Worm (Caenorhabditis elegans) whole organism, L2 larva: ENCODE data around the gene srg-69.
A peak's percentile ranks its signal among the peaks of the same experiment; 100 is the strongest.

Source experiments
- F13H6.1 ChIP-seq: sonication (generic microtip); optimal IDR thresholded peaks from 2 replicates; lab custom pipeline; 2016; ENCODE audit warnings: missing genetic modification characterization, missing compliant biosample characterization
- R02D3.7 ChIP-seq: fragments of 150-350 bp; optimal IDR thresholded peaks from 2 replicates; lab custom pipeline; 2014; ENCODE audit warnings: missing biosample characterization, missing genetic modification characterization
- Y55F3AM.14 ChIP-seq: fragments of 200-800 bp; sonication (Bioruptor generic); optimal IDR thresholded peaks from 2 replicates; lab custom pipeline; 2018; ENCODE audit warnings: mild to moderate bottlenecking, missing genetic modification characterization, missing compliant biosample characterization
- alr-1 ChIP-seq: fragments of 150-350 bp; optimal IDR thresholded peaks from 2 replicates; lab custom pipeline; 2014; ENCODE audit warnings: missing biosample characterization, missing genetic modification characterization
- aly-2 ChIP-seq: fragments of 150-350 bp; optimal IDR thresholded peaks from 2 replicates; lab custom pipeline; 2014; ENCODE audit warnings: missing biosample characterization, missing genetic modification characterization
- ama-1 ChIP-seq: fragments of 150-350 bp; optimal IDR thresholded peaks from 2 replicates; lab custom pipeline; 2018; ENCODE audit warnings: inconsistent platforms
- blmp-1 ChIP-seq: sonication (generic microtip); optimal IDR thresholded peaks from 2 replicates; lab custom pipeline; 2017; ENCODE audit warnings: missing genetic modification characterization, mild to moderate bottlenecking, missing compliant biosample characterization, antibody characterized with exemption, moderate library complexity; ENCODE audit not compliant: insufficient read depth
- ceh-16 ChIP-seq: fragments of 150-350 bp; optimal IDR thresholded peaks from 2 replicates; lab custom pipeline; 2014; ENCODE audit warnings: missing biosample characterization, missing genetic modification characterization
- ceh-82 ChIP-seq: fragments of 150-350 bp; optimal IDR thresholded peaks from 2 replicates; lab custom pipeline; 2014; ENCODE audit warnings: missing biosample characterization, missing genetic modification characterization
- crh-2 ChIP-seq: sonication (generic microtip); optimal IDR thresholded peaks from 2 replicates; lab custom pipeline; 2017; ENCODE audit warnings: missing biosample characterization, missing genetic modification characterization
- egl-27 ChIP-seq: sonication (generic microtip); optimal IDR thresholded peaks from 3 replicates; lab custom pipeline; 2017; ENCODE audit warnings: missing biosample characterization, missing genetic modification reagents, missing genetic modification characterization
- elt-1 ChIP-seq: fragments of 150-350 bp; optimal IDR thresholded peaks from 2 replicates; lab custom pipeline; 2014; ENCODE audit warnings: missing biosample characterization, missing genetic modification characterization
- elt-3 ChIP-seq: sonication (generic microtip); optimal IDR thresholded peaks from 2 replicates; lab custom pipeline; 2017; ENCODE audit warnings: missing biosample characterization, missing genetic modification characterization
- fos-1 ChIP-seq: fragments of 150-350 bp; optimal IDR thresholded peaks from 2 replicates; lab custom pipeline; 2014; ENCODE audit warnings: missing biosample characterization, missing genetic modification characterization
- gmeb-1 ChIP-seq: fragments of 150-350 bp; optimal IDR thresholded peaks from 2 replicates; lab custom pipeline; 2014; ENCODE audit warnings: missing biosample characterization, missing genetic modification characterization
- lin-11 ChIP-seq: fragments of 150-350 bp; sonication (generic microtip); optimal IDR thresholded peaks from 2 replicates; lab custom pipeline; 2014; ENCODE audit warnings: missing biosample characterization, missing genetic modification characterization, inconsistent platforms, mixed read lengths
- lin-13 ChIP-seq: fragments of 150-350 bp; optimal IDR thresholded peaks from 2 replicates; lab custom pipeline; 2014; ENCODE audit warnings: missing biosample characterization, missing genetic modification reagents, missing genetic modification characterization
- lin-39 ChIP-seq: fragments of 150-350 bp; optimal IDR thresholded peaks from 2 replicates; lab custom pipeline; 2014; ENCODE audit warnings: missing biosample characterization, missing genetic modification reagents, missing genetic modification characterization
- lsy-2 ChIP-seq, 2 experiments: fragments of 150-350 bp in 1 of 2; sonication (generic microtip) in 1 of 2; optimal IDR thresholded peaks; 2 replicates each; lab custom pipeline; 2014 to 2017; ENCODE audit warnings: missing biosample characterization in 2 of 2, missing genetic modification characterization in 2 of 2
- mab-5 ChIP-seq: fragments of 150-350 bp; optimal IDR thresholded peaks from 2 replicates; lab custom pipeline; 2014; ENCODE audit warnings: missing biosample characterization, missing genetic modification characterization
- mdl-1 ChIP-seq, 2 experiments: fragments of 150-350 bp in 1 of 2; sonication (generic microtip) in 1 of 2; optimal IDR thresholded peaks; 2 replicates each; lab custom pipeline; 2017; ENCODE audit warnings: missing biosample characterization in 2 of 2, missing genetic modification characterization in 2 of 2
- nhr-10 ChIP-seq: sonication (generic microtip); optimal IDR thresholded peaks from 2 replicates; lab custom pipeline; 2017; ENCODE audit warnings: missing biosample characterization, missing genetic modification characterization
- nhr-11 ChIP-seq: fragments of 150-350 bp; optimal IDR thresholded peaks from 2 replicates; lab custom pipeline; 2014; ENCODE audit warnings: missing biosample characterization, missing genetic modification characterization
- nhr-12 ChIP-seq: fragments of 150-350 bp; optimal IDR thresholded peaks from 2 replicates; lab custom pipeline; 2014; ENCODE audit warnings: missing biosample characterization, missing genetic modification characterization
- nhr-129 ChIP-seq: fragments of 150-350 bp; optimal IDR thresholded peaks from 2 replicates; lab custom pipeline; 2014; ENCODE audit warnings: missing biosample characterization, missing genetic modification characterization
- nhr-21 ChIP-seq: fragments of 150-350 bp; optimal IDR thresholded peaks from 2 replicates; lab custom pipeline; 2014; ENCODE audit warnings: missing biosample characterization, missing genetic modification characterization
- nhr-237 ChIP-seq: fragments of 150-350 bp; optimal IDR thresholded peaks from 2 replicates; lab custom pipeline; 2014; ENCODE audit warnings: missing biosample characterization, missing genetic modification characterization
- nhr-25 ChIP-seq: fragments of 150-350 bp; sonication (generic microtip); optimal IDR thresholded peaks from 3 replicates; lab custom pipeline; 2014; ENCODE audit warnings: missing biosample characterization, missing genetic modification characterization
- nhr-6 ChIP-seq: fragments of 150-350 bp; optimal IDR thresholded peaks from 2 replicates; lab custom pipeline; 2014; ENCODE audit warnings: missing biosample characterization, missing genetic modification characterization
- nhr-77 ChIP-seq: fragments of 150-350 bp; optimal IDR thresholded peaks from 2 replicates; lab custom pipeline; 2014; ENCODE audit warnings: missing biosample characterization, missing genetic modification characterization
- peb-1 ChIP-seq: fragments of 150-350 bp; optimal IDR thresholded peaks from 2 replicates; lab custom pipeline; 2014; ENCODE audit warnings: missing biosample characterization, missing genetic modification characterization
- sem-4 ChIP-seq: fragments of 150-350 bp; optimal IDR thresholded peaks from 2 replicates; lab custom pipeline; 2014; ENCODE audit warnings: missing biosample characterization, missing genetic modification reagents, missing genetic modification characterization
- skn-1 ChIP-seq: sonication (generic microtip); optimal IDR thresholded peaks from 2 replicates; lab custom pipeline; 2017; ENCODE audit warnings: missing biosample characterization, missing genetic modification characterization
- sma-3 ChIP-seq: sonication (generic microtip); optimal IDR thresholded peaks from 2 replicates; lab custom pipeline; 2016; ENCODE audit warnings: missing genetic modification reagents, missing genetic modification characterization, missing compliant biosample characterization
- sma-9 ChIP-seq, 2 experiments: fragments of 150-350 bp in 1 of 2; sonication (generic microtip) in 1 of 2; optimal IDR thresholded peaks; 2 replicates each; lab custom pipeline; 2014 to 2016; ENCODE audit warnings: missing genetic modification characterization in 2 of 2, mild to moderate bottlenecking in 1 of 2, missing biosample characterization in 1 of 2, missing compliant biosample characterization in 1 of 2, missing genetic modification reagents in 1 of 2, moderate library complexity in 1 of 2
- snpc-4 ChIP-seq: fragments of 150-350 bp; optimal IDR thresholded peaks from 2 replicates; lab custom pipeline; 2014; ENCODE audit warnings: missing biosample characterization, missing genetic modification characterization
- unc-39 ChIP-seq: fragments of 150-350 bp; optimal IDR thresholded peaks from 2 replicates; lab custom pipeline; 2014; ENCODE audit warnings: missing biosample characterization, missing genetic modification characterization
- unc-55 ChIP-seq: fragments of 150-350 bp; sonication (generic microtip); optimal IDR thresholded peaks from 3 replicates; lab custom pipeline; 2014; ENCODE audit warnings: missing biosample characterization, missing genetic modification reagents, missing genetic modification characterization
- unc-62 ChIP-seq: fragments of 150-350 bp; optimal IDR thresholded peaks from 2 replicates; lab custom pipeline; 2014; ENCODE audit warnings: missing biosample characterization, missing genetic modification reagents, missing genetic modification characterization
- zag-1 ChIP-seq: fragments of 150-350 bp; optimal IDR thresholded peaks from 2 replicates; lab custom pipeline; 2014; ENCODE audit warnings: missing biosample characterization, missing genetic modification characterization
- ztf-1 ChIP-seq: fragments of 200-800 bp; sonication (Bioruptor generic); conservative IDR thresholded peaks from 2 replicates; pipeline ENCODE4 v1.3.6; 2022; ENCODE audit warnings: missing genetic modification characterization, missing compliant biosample characterization
- ztf-11 ChIP-seq: sonication (generic microtip); optimal IDR thresholded peaks from 2 replicates; lab custom pipeline; 2017; ENCODE audit warnings: missing biosample characterization, missing genetic modification characterization
- ztf-4 ChIP-seq: fragments of 150-350 bp; optimal IDR thresholded peaks from 2 replicates; lab custom pipeline; 2014; ENCODE audit warnings: missing biosample characterization, missing genetic modification characterization

Gene srg-69

ce11 chrII:5326024-5326627 is 29.4 kb upstream of the srg-69 start (continued):
- peak; percentile 30 for TF ChIP-seq Y55F3AM.14 (GFP tag; lab: Kevin White, UChicago)
- TF ChIP-seq zag-1 (tag; lab: Kevin White, UChicago) = peak; percentile 77
- TF ChIP-seq lin-39 (tag; lab: Kevin White, UChicago) = no peak
- no peak for TF ChIP-seq elt-1
- no peak for TF ChIP-seq unc-39 (tag; lab: Kevin White, UChicago)
- no peak for TF ChIP-seq nhr-25 (tag; lab: Kevin White, UChicago)
- TF ChIP-seq ceh-16 (tag; lab: Kevin White, UChicago) = no peak
- TF ChIP-seq nhr-237 (tag; lab: Kevin White, UChicago) = no peak
- TF ChIP-seq elt-3 (tag; lab: Kevin White, UChicago) = no peak
- peak; percentile 11 for TF ChIP-seq alr-1 (tag; lab: Kevin White, UChicago)
- peak; percentile 93 for TF ChIP-seq crh-2 (tag; lab: Kevin White, UChicago)
- TF ChIP-seq nhr-10 = no peak
- no peak for TF ChIP-seq snpc-4 (tag; lab: Kevin White, UChicago)
- TF ChIP-seq lin-11 = peak; percentile 4
- TF ChIP-seq skn-1 (tag; lab: Kevin White, UChicago) = no peak
- no peak for TF ChIP-seq aly-2 (tag; lab: Kevin White, UChicago)
- TF ChIP-seq ama-1 (lab: Kevin White, UChicago) = no peak
- peak; percentile 81 for TF ChIP-seq unc-55
- TF ChIP-seq, all 48 proteins: peak for 19

- no peak for TF ChIP-seq elt-1
- TF ChIP-seq sma-9 (GFP tag; optimal IDR thresholded peaks at IDR 0.05; lab: Kevin White, UChicago) = peak; percentile 17
- no peak for TF ChIP-seq sma-9 (tag; optimal IDR thresholded peaks at IDR 0.05; lab: Kevin White, UChicago)
Measured at ce11 chrII:5326891-5327290, 28.6 kb upstream of the srg-69 start.

DNA sequence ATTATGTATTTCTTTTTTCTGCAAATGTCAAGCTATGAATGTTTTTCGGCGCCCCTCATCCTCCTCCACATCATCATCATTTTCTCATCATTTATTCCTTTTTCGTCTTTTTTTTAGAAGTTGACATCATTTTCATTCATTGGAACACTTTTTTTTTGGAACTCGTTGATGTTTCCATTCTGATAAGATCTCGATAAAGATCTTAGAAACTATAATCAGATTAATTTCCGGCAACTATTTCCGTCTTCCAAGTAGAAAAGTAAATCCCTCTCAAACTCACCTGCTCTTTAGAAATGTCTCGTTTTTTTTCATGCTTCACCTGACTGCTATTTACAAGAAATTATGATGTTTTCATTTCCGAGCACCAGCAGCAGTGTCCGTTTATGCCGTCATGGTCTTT is 26.6 kb upstream of the srg-69 start:
- TF ChIP-seq elt-1 (peak; percentile 25), nhr-21 (tag; lab: Kevin White, UChicago) (peak; percentile 28), ztf-4 (no peak), nhr-12 (tag; lab: Kevin White, UChicago) (no peak), sma-9 (GFP tag; optimal IDR thresholded peaks at IDR 0.05; lab: Kevin White, UChicago) (peak; percentile 3), sma-9 (tag; optimal IDR thresholded peaks at IDR 0.05; lab: Kevin White, UChicago) (no peak), unc-55 (no peak), nhr-25 (tag; lab: Kevin White, UChicago) (no peak), lsy-2 (tag; optimal IDR thresholded peaks at IDR 0.05; lab: Kevin White, UChicago) (peak in 1 of 2 experiments; percentile 2), R02D3.7 (no peak), skn-1 (tag; lab: Kevin White, UChicago) (no peak)
- TF ChIP-seq, all 48 proteins: peak for 4

ce11 chrII:5330206-5330686 is 25.2 kb upstream of the srg-69 start:
- TF ChIP-seq sem-4 (tag; lab: Kevin White, UChicago) = peak; percentile 83
- peak; percentile 89 for TF ChIP-seq egl-27 (tag; lab: Kevin White, UChicago)
- peak; percentile 30 for TF ChIP-seq elt-1
- no peak for TF ChIP-seq nhr-237 (tag; lab: Kevin White, UChicago)
- peak; percentile 69 for TF ChIP-seq blmp-1 (tag; lab: Kevin White, UChicago)
- peak; percentile 67 for TF ChIP-seq gmeb-1 (tag; lab: Kevin White, UChicago)
- peak; percentile 4 for TF ChIP-seq snpc-4 (tag; lab: Kevin White, UChicago)
- no peak for TF ChIP-seq zag-1 (tag; lab: Kevin White, UChicago)
- no peak for TF ChIP-seq lin-11
- peak; percentile 98 for TF ChIP-seq sma-9 (GFP tag; optimal IDR thresholded peaks at IDR 0.05; lab: Kevin White, UChicago)
- peak; percentile 82 for TF ChIP-seq sma-9 (tag; optimal IDR thresholded peaks at IDR 0.05; lab: Kevin White, UChicago)
- peak; percentile 94 for TF ChIP-seq fos-1 (tag; lab: Kevin White, UChicago)
- TF ChIP-seq ztf-11 (tag; lab: Kevin White, UChicago) = no peak
- TF ChIP-seq unc-62 (GFP tag; lab: Kevin White, UChicago) = peak; percentile 85
- peak; percentile 64 to 71 for TF ChIP-seq mdl-1 (tag; optimal IDR thresholded peaks at IDR 0.05; lab: Kevin White, UChicago)
- peak; percentile 87 for TF ChIP-seq crh-2 (tag; lab: Kevin White, UChicago)
- TF ChIP-seq nhr-77 = peak; percentile 44
- no peak for TF ChIP-seq alr-1 (tag; lab: Kevin White, UChicago)
- no peak for TF ChIP-seq ceh-82 (tag; lab: Kevin White, UChicago)
- TF ChIP-seq nhr-21 (tag; lab: Kevin White, UChicago) = peak; percentile 92
- no peak for TF ChIP-seq skn-1 (tag; lab: Kevin White, UChicago)
- TF ChIP-seq nhr-12 (tag; lab: Kevin White, UChicago) = no peak
- peak; percentile 84 for TF ChIP-seq unc-55
- peak; percentile 77 for TF ChIP-seq Y55F3AM.14 (GFP tag; lab: Kevin White, UChicago)
- peak; percentile 39 for TF ChIP-seq mab-5 (tag; lab: Kevin White, UChicago)
- TF ChIP-seq F13H6.1 (tag; lab: Kevin White, UChicago) = peak; percentile 92
- TF ChIP-seq lsy-2 (tag; optimal IDR thresholded peaks at IDR 0.05; lab: Kevin White, UChicago) = peak; percentile 12 to 87
- peak; percentile 90 for TF ChIP-seq nhr-129 (tag; lab: Kevin White, UChicago)
- TF ChIP-seq peb-1 (tag; lab: Kevin White, UChicago) = no peak
- TF ChIP-seq sma-3 (GFP tag; lab: Kevin White, UChicago) = peak; percentile 95
- no peak for TF ChIP-seq nhr-11
- TF ChIP-seq ztf-1 (GFP tag; lab: Robert Waterston, UW) = no peak
- TF ChIP-seq lin-13 (GFP tag; lab: Kevin White, UChicago) = peak; percentile 67
- TF ChIP-seq ztf-4 = peak; percentile 79
- TF ChIP-seq nhr-6 (tag; lab: Kevin White, UChicago) = peak; percentile 94
